Worm (Caenorhabditis elegans) whole organism, dauer: ENCODE results near the gene Y43F8C.7.

Source experiments
- unc-62 ChIP-seq: sonication (generic microtip); optimal IDR thresholded peaks from 2 replicates; lab custom pipeline; 2017; ENCODE audit warnings: missing biosample characterization, missing genetic modification reagents, missing genetic modification characterization

Gene Y43F8C.7

ce11 chrV:19636194-19636584, 7.6 kb downstream of the Y43F8C.7 start:
- no peak for TF ChIP-seq unc-62

ce11 chrV:19634197-19634596, 9.6 kb downstream of the Y43F8C.7 start:
- TF ChIP-seq unc-62, result no peak

ce11 chrV:19632948-19633347, 10.9 kb downstream of the Y43F8C.7 start:
- no peak for TF ChIP-seq unc-62

DNA sequence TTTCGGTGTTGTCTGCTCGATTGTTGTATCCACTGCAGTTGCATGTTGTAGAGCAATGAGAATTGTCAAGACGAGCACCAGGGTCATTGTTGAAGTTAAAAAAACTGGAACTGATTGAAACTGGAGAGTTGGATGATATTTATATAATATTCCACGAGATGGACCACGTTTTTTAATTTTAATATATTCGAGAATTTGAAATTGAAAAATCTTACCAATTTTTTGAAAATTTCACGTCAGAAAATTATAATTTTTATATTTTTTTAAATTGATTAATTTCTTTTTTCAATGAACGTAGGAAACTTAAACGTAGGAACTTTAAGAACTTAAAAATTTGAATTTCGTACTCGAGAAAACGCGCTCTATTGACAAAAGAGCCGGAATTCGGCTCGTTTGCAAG, 11.3 kb downstream of the Y43F8C.7 start, which contains the start of gene Y43F8C.5:
TSS of gene Y43F8C.5 (minus strand) at position 101 of the 400 bp plus-strand sequence.
- TF ChIP-seq unc-62, result no peak

DNA sequence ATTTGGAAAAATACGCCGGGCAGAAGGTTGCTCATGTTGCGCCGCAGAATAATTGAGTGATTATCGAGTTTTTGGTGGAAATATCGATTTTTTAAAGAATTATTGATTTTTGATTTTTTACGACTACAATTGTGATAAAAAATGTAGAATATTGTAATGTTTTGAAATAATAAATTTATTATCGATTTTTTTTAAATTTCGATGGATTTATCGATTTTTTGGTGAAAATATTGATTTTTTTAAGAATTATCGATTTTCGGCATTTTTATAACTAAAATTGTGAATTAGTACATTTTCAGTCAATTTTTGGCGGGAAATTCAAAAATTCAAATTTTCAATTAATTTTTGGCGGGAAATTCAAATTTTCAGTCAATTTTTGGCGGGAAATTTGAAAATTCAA, 13.3 kb downstream of the Y43F8C.7 start:
- TF ChIP-seq unc-62, result no peak

ce11 chrV:19629973-19630372, 13.9 kb downstream of the Y43F8C.7 start:
- TF ChIP-seq unc-62, result no peak

DNA sequence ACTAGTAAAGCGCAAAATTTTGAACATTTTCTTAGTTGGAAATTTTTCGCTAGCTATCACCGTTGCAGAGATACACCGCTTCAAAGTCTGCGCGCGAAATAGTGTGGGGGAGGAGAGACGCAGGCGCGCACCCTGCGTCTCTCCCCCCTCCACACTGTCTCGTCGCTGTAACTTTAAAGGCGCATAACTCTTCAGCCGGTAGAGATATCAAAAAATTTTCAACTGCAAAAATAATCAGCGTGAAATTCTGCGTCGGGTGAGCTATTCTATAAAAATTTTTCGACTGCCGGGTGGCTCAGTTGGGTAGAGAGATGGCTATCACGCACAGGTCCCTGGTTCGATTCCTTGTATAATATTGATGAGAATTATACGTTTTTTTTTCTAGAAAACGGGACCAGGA, 14.3 kb downstream of the Y43F8C.7 start:
- TF ChIP-seq unc-62, result no peak

DNA sequence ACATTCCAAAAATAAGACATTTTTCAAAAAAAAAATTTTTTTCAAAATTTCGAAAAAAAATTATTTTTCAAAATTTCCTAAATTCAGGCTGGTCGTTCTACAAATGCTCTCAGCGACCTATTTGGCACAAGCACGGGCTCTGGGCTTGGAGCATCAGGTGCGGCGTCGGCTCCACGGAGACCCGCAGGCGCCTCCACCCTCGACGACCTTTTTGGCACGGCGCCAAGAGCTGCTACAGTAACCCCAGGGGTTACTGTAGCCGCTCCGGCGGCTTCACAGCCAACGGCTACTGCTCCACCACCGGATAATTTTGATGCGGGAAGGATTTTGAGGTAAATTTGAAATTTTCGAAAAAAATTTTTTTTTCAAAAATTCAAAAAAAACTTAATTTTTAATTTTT, 18.1 kb downstream of the Y43F8C.7 start:
- no peak for TF ChIP-seq unc-62

- TF ChIP-seq unc-62, result no peak
Measured at ce11 chrV:19624749-19625148, 19.1 kb downstream of the Y43F8C.7 start, which contains the start of gene dyf-19. TSS of gene dyf-19 (plus strand) at chrV:19625049.

- TF ChIP-seq unc-62, result no peak
Measured at ce11 chrV:19623523-19624312, 20.1 kb downstream of the Y43F8C.7 start.

DNA sequence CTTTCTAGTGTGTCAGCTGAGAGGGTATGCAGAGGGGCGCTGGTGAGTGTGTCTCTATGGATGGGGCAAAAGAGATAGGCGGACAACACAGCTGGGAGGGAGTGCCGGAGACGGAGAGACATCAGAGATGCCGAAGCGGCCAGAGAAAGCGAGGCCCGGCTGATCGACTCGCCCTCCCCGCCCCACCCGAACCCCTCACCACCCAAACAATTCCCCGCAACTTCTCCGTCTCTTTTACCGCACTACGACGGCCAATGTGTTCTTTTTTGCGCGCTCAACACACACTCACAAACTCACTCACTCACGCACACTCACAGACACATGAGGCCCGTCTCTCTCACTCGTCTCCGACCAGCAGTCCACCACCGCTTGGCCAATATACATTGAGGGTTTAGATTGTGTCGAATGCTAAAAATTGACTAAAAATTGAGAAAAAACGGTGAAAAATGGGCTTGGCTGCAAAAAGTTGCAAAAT, 21.4 kb downstream of the Y43F8C.7 start, which contains the start of gene Y43F8C.3:
TSS of gene Y43F8C.3 (minus strand) at position 187 of the 475 bp plus-strand sequence.
- no peak for TF ChIP-seq unc-62

- TF ChIP-seq unc-62, result no peak
Measured at ce11 chrV:19620098-19620497, 23.7 kb downstream of the Y43F8C.7 start.

DNA sequence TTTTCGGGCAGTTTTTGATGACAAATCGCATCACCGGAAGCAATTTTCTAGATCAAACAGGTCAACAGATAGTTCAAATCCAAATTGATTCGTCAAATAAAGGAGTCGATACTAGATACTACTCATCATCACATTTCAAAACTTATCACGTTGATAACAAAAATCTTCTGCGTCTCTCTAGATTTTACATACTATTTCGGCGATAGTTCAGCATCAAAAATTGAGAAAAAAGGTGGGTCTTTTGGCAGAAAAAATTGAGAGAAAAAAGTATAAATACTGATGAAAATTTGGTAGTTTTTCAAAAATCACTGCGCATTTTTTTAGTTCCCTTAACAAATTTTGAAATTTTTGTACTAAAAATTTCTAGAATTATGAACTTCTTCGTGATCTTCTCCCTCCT, 30.7 kb downstream of the Y43F8C.7 start, which contains the start of gene nlp-26:
TSS of gene nlp-26 (plus strand) at position 301 of the 400 bp plus-strand sequence.
- TF ChIP-seq unc-62, result no peak

- TF ChIP-seq unc-62, result no peak
Measured at ce11 chrV:19611675-19612345, 32.0 kb downstream of the Y43F8C.7 start.

ce11 chrV:19610118-19610707, 33.6 kb downstream of the Y43F8C.7 start:
- no peak for TF ChIP-seq unc-62

DNA sequence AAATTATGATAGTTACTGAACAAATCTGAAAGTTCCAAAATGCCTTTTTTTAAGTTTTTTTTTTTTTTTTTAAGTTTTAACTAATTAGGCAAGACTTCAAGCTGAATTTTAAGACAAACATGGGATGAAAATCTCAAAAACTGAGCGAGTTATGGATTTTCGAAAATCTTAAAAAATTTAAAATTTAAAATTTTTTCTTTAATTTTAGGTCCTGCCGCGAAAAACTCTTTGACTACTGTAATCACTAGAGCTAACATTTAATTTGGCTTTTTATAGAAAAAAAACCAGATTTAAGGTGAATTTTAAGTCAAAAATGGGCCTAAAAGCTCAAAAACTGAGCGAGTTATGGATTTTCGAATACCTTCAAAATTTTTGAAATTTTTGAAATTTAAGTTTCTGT, 34.6 kb downstream of the Y43F8C.7 start, which contains the start of gene grsp-1:
TSS of gene grsp-1 (plus strand) at position 301 of the 400 bp plus-strand sequence.
- no peak for TF ChIP-seq unc-62

DNA sequence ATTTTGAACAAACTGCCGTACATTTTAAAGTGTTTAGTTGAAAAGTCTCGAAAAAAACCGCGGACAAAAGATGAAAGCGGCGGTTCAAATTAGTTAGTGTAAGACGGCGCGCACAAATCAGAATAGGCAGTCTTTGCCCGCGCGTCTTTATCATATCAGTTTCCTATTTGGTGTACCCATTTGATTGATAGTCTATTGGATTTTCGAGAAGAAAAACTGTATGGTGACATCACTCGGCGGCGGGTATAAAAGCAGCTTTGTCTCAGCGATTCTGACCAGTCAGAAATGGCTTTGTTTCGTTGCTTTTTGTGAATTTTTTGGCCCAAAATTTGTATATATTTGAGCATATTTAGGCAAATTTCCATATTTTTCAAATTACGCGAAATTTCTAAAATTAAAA, 35.2 kb downstream of the Y43F8C.7 start:
- no peak for TF ChIP-seq unc-62
